Fruit fly (Drosophila melanogaster) whole organism: ENCODE results near the gene MFS3.

Experiments used
- CG8478 ChIP-seq: fragments of >200 bp; optimal IDR thresholded peaks from 2 replicates; lab custom pipeline; 2018; ENCODE audit warnings: inconsistent platforms
- Dll ChIP-seq: fragments of >200 bp; optimal IDR thresholded peaks from 2 replicates; lab custom pipeline; 2017
- pan ChIP-seq: fragments of >200 bp; optimal IDR thresholded peaks from 2 replicates; lab custom pipeline; 2017
- psq ChIP-seq: fragments of >200 bp; optimal IDR thresholded peaks from 2 replicates; lab custom pipeline; 2017

DNA sequence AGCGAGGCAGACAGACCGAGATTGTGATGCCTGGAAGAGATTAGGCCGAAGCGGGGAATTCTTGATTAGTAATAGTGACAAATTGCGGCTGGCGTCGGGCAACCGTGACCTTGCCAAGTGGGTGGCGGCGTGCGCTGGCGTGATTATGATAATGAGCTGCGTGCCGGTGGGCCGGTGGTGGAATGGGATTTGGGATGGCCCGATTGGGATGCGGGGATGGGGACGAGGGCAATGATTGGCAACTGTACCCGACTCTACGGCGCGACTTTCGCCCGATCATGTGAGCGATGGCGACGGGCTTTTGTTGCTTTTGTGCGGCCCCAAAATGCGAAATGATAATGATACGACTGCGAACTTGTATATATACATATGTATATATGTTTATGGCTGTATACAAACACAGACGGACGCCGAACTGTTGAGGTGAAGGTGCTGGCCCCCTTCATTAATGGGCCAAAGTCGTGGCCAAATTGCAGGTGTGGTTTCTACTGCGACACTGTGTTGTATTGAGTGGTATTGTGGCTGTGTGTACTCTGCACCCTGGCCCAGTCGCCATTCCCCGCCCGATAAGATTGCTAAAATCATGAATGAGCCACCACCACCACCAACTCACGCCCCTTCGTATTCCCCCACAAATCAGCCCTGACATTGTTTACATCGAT, 26.2 kb upstream of the MFS3 start:
- TF ChIP-seq pan (lab: Kevin White, UChicago) (no peak), CG8478 (no peak), Dll (lab: Kevin White, UChicago) (no peak), psq (lab: Kevin White, UChicago) (no peak)
